Fruit fly (Drosophila melanogaster) whole organism, larva: ENCODE measurements around the gene HIP-R.
"Not testable (repeated sequence)": the region's sequence is repeated elsewhere in the genome, so short reads cannot be mapped to it uniquely, and the experiment has no call there.

Experiments used
- noc ChIP-seq: fragments of 200-800 bp; sonication (Bioruptor generic); optimal IDR thresholded peaks from 3 replicates; lab custom pipeline; 2019; ENCODE audit warnings: missing biosample characterization, mild to moderate bottlenecking, missing genetic modification characterization, moderate library complexity

The HIP-R gene

dm6 chrX:3778952-3779502, 10.7 kb upstream of the HIP-R start:
- no peak for TF ChIP-seq noc (tag; lab: Kevin White, UChicago)

dm6 chrX:3779686-3780407, 9.9 kb upstream of the HIP-R start:
- peak; percentile 41 for TF ChIP-seq noc (tag; lab: Kevin White, UChicago)

- no peak for TF ChIP-seq noc (tag; lab: Kevin White, UChicago)
Observed at dm6 chrX:3780884-3781283, 8.9 kb upstream of the HIP-R start.

- TF ChIP-seq noc (tag; lab: Kevin White, UChicago) = no peak
Observed at dm6 chrX:3788432-3788831, 1.3 kb upstream of the HIP-R start.

dm6 chrX:3789284-3789683, 485 bp upstream of the HIP-R start:
- TF ChIP-seq noc (tag; lab: Kevin White, UChicago) = no peak

- not testable (repeated sequence) for TF ChIP-seq noc (tag; lab: Kevin White, UChicago)
Observed at dm6 chrX:3792923-3793322, 3.2 kb downstream of the HIP-R start, which contains the start of gene Crg-1. Gene Crg-1, plus strand, starts transcription at chrX:3793223.

dm6 chrX:3798919-3799318, 9.2 kb downstream of the HIP-R start, which contains the start of gene HIP:
Gene HIP, plus strand, starts transcription at chrX:3799150.
- TF ChIP-seq noc (tag; lab: Kevin White, UChicago) = not testable (repeated sequence)

- not testable (repeated sequence) for TF ChIP-seq noc (tag; lab: Kevin White, UChicago)
Observed at dm6 chrX:3802016-3802415, 12.2 kb downstream of the HIP-R start, which contains the start of gene fd3F. Gene fd3F, plus strand, starts transcription at chrX:3802316.

dm6 chrX:3808467-3808866, 18.7 kb downstream of the HIP-R start:
- TF ChIP-seq noc (tag; lab: Kevin White, UChicago) = no peak

dm6 chrX:3809085-3809484, 19.3 kb downstream of the HIP-R start:
- no peak for TF ChIP-seq noc (tag; lab: Kevin White, UChicago)

- TF ChIP-seq noc (tag; lab: Kevin White, UChicago) = no peak
Observed at dm6 chrX:3811340-3811788, 21.6 kb downstream of the HIP-R start, which contains the start of gene ec. Gene ec, plus strand, starts transcription at chrX:3811698.

dm6 chrX:3815663-3816062, 25.9 kb downstream of the HIP-R start:
- TF ChIP-seq noc (tag; lab: Kevin White, UChicago) = no peak

dm6 chrX:3819470-3819869, 29.7 kb downstream of the HIP-R start:
- TF ChIP-seq noc (tag; lab: Kevin White, UChicago) = no peak

dm6 chrX:3825069-3825468, 35.3 kb downstream of the HIP-R start:
- TF ChIP-seq noc (tag; lab: Kevin White, UChicago) = no peak

- no peak for TF ChIP-seq noc (tag; lab: Kevin White, UChicago)
Observed at dm6 chrX:3827897-3828296, 38.1 kb downstream of the HIP-R start, which contains the start of gene CG2901. Gene CG2901, plus strand, starts transcription at chrX:3828197.

dm6 chrX:3831761-3832160, 42.0 kb downstream of the HIP-R start:
- TF ChIP-seq noc (tag; lab: Kevin White, UChicago) = no peak

dm6 chrX:3832226-3832625, 42.5 kb downstream of the HIP-R start:
- no peak for TF ChIP-seq noc (tag; lab: Kevin White, UChicago)
